Fruit fly (Drosophila melanogaster): ENCODE data around the gene Gs1l.

DNA sequence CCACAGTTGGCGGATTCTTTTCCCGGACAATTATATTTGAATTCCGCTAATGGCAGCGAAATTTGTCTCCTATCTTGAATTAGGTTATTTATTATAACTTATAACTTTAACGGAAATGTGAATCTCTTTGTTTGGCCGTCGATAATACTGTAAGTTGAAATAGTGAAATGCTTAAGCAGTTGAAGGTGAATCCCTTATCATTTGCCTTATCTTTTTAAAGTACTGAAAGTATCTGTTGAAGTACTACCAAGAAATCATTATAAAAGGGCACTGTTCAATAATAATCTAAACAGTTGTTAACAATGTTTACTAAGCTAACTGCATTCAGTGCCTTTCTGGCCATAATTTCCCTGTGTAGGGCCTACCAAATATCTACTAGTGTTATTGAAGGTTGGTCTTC is 45.8 kb downstream of the Gs1l start, which contains the start of gene CG43055:
- TF ChIP-seq Hr96 (GFP tag; optimal IDR thresholded peaks at IDR 0.05) (no peak), ovo (GFP tag; optimal IDR thresholded peaks at IDR 0.05) (no peak), bab1 (GFP tag; optimal IDR thresholded peaks at IDR 0.05) (no peak), CG1620 (GFP tag; optimal IDR thresholded peaks at IDR 0.05) (no peak), CG33017 (tag; optimal IDR thresholded peaks at IDR 0.05) (no peak)
